Fruit fly (Drosophila melanogaster): ENCODE results near the gene CG2150.

dm6 chr3R:31721466-31721865 lies 43.1 kb downstream of the CG2150 start:
- TF ChIP-seq insv (optimal IDR thresholded peaks at IDR 0.05) (no peak), Sin3A (optimal IDR thresholded peaks at IDR 0.05) (no peak), psq (optimal IDR thresholded peaks at IDR 0.05) (no peak), h (optimal IDR thresholded peaks at IDR 0.05) (no peak), ttk (optimal IDR thresholded peaks at IDR 0.05) (no peak)

Measured in Kc167 (cell line).